Fruit fly (Drosophila melanogaster): ENCODE measurements around the gene CG12025.

Gene CG12025

DNA sequence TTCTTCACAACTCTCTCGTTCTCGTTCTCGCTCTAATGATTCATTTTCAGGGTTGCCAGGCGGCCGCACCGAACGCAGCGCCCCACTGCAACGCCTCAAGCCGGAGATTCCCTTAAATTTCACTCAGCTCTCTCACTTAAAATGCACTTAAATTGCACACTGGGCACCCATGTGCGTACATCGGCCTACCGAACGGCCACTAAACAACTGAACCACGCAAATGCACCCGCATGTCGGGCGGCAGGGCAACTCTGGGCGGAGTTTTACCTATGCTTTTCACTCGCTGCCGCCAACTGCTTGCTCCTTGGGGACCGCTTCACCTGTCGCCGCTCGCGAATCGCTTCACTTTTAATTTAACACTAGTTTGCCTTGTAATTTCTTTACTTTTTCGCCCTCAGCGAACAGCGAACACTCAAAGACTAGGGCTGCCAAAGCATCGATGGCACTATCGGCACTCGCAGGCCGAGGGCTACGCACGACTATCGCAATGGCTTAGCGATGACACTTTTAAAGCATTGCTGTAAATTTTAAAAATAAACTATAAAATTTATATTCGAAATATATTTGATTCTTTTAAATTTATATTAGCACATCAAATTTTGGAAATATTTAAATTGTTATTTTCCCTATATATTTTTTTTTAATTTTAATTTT lies 3.3 kb upstream of the CG12025 start, which contains the start of gene Rap1 (continued):
- TF ChIP-seq pzg (GFP tag; optimal IDR thresholded peaks at IDR 0.05) (peak; percentile 53), salm (tag; optimal IDR thresholded peaks at IDR 0.05) (no peak), Blimp-1 (GFP tag; optimal IDR thresholded peaks at IDR 0.05) (peak; percentile 50), CG11247 (GFP tag; IDR thresholded peaks at IDR 0.05) (peak; percentile 84), CG6683 (GFP tag; optimal IDR thresholded peaks at IDR 0.05) (peak; percentile 2), CG5953 (GFP tag; IDR thresholded peaks at IDR 0.05) (no peak), tin (GFP tag; optimal IDR thresholded peaks at IDR 0.05) (peak; percentile 71), trh (GFP tag; optimal IDR thresholded peaks at IDR 0.05) (peak; percentile 22), vvl (GFP tag; IDR thresholded peaks at IDR 0.05) (peak; percentile 81), unpg (GFP tag; optimal IDR thresholded peaks at IDR 0.05) (no peak), BtbVII (GFP tag; optimal IDR thresholded peaks at IDR 0.05) (no peak), CG11456 (GFP tag; IDR thresholded peaks at IDR 0.05) (peak; percentile 90), CG3407 (GFP tag; optimal IDR thresholded peaks at IDR 0.05) (peak; percentile 4), CG14710 (tag; optimal IDR thresholded peaks at IDR 0.05) (peak; percentile 62), CG34422 (GFP tag; IDR thresholded peaks at IDR 0.05) (peak; percentile 64; the same call in 1 of the 3 replicates), CG13775 (GFP tag; optimal IDR thresholded peaks at IDR 0.05) (peak; percentile 63), gsb-n (tag; optimal IDR thresholded peaks at IDR 0.05) (no peak), dan (GFP tag; IDR thresholded peaks at IDR 0.05) (0 out of 2 replicates have a peak, but pooled peaks have one; percentile 4), usp (GFP tag; optimal IDR thresholded peaks at IDR 0.05) (no peak), CG12104 (GFP tag; optimal IDR thresholded peaks at IDR 0.05) (peak; percentile 71), NC2α (GFP tag; optimal IDR thresholded peaks at IDR 0.05) (no peak), Hr3 (GFP tag; optimal IDR thresholded peaks at IDR 0.05) (peak; percentile 54), dati (GFP tag; IDR thresholded peaks at IDR 0.05) (0 out of 2 replicates have a peak, but pooled peaks have one; percentile 2), Side (GFP tag; optimal IDR thresholded peaks at IDR 0.05) (peak; percentile 72), sna (GFP tag; IDR thresholded peaks at IDR 0.05; ENCODE audit: partially characterized antibody) (peak; percentile 72), stc (GFP tag; IDR thresholded peaks at IDR 0.05) (no peak), tna (GFP tag; IDR thresholded peaks at IDR 0.05; ENCODE audit: partially characterized antibody) (peak; percentile 79; the same call in 1 of the 2 replicates), crp (GFP tag; optimal IDR thresholded peaks at IDR 0.05) (no peak), fu2 (GFP tag; optimal IDR thresholded peaks at IDR 0.05) (peak; percentile 29), Antp (GFP tag; optimal IDR thresholded peaks at IDR 0.05) (peak; percentile 82), ab (GFP tag; optimal IDR thresholded peaks at IDR 0.05) (peak; percentile 23), Dip3 (GFP tag; optimal IDR thresholded peaks at IDR 0.05) (peak; percentile 57), CG6813 (GFP tag; optimal IDR thresholded peaks at IDR 0.05) (no peak), HLH4C (GFP tag; IDR thresholded peaks at IDR 0.05; ENCODE audit: partially characterized antibody) (peak; percentile 90), Ptx1 (GFP tag; IDR thresholded peaks at IDR 0.05) (peak; percentile 81), seq (GFP tag; IDR thresholded peaks at IDR 0.05) (peak; percentile 26; the same call in 1 of the 2 replicates), kah (GFP tag; optimal IDR thresholded peaks at IDR 0.05) (no peak), emc (GFP tag; optimal IDR thresholded peaks at IDR 0.05) (peak; percentile 18), pb (GFP tag; optimal IDR thresholded peaks at IDR 0.05) (peak; percentile 52), CG6254 (GFP tag; optimal IDR thresholded peaks at IDR 0.05) (peak; percentile 5), CG32767 (GFP tag; IDR thresholded peaks at IDR 0.05) (no peak; the same call in none of the 2 replicates), CG14965 (GFP tag; optimal IDR thresholded peaks at IDR 0.05; ENCODE audit: borderline replicate concordance) (no peak), CG3847 (GFP tag; IDR thresholded peaks at IDR 0.05) (peak; percentile 87), CG7357 (GFP tag; IDR thresholded peaks at IDR 0.05) (peak; percentile 15; the same call in 1 of the 3 replicates), Sry-δ (GFP tag; optimal IDR thresholded peaks at IDR 0.05) (peak; percentile 88), odd (GFP tag; optimal IDR thresholded peaks at IDR 0.05) (no peak), CG9932 (GFP tag; IDR thresholded peaks at IDR 0.05) (peak; percentile 93), tgo (GFP tag; IDR thresholded peaks at IDR 0.05) (peak; percentile 76), H15 (GFP tag; IDR thresholded peaks at IDR 0.05) (peak; percentile 82; the same call in 2 of the 3 replicates), CG18764 (GFP tag; optimal IDR thresholded peaks at IDR 0.05) (peak; percentile 21)
